Worm (Caenorhabditis elegans) whole organism, early embryonic: ENCODE measurements around the gene fbxc-42.

Source experiments
- B0310.2 ChIP-seq: sonication (generic microtip); optimal IDR thresholded peaks from 2 replicates; lab custom pipeline; 2016; ENCODE audit warnings: mild to moderate bottlenecking, missing genetic modification characterization, missing compliant biosample characterization
- F13C5.2 ChIP-seq: sonication (generic microtip); optimal IDR thresholded peaks from 2 replicates; lab custom pipeline; 2017; ENCODE audit warnings: mild to moderate bottlenecking, missing genetic modification characterization, inconsistent platforms, missing compliant biosample characterization
- aly-1 ChIP-seq: sonication (generic microtip); optimal IDR thresholded peaks from 2 replicates; lab custom pipeline; 2016; ENCODE audit warnings: missing genetic modification characterization, missing compliant biosample characterization
- ama-1 ChIP-seq: fragments of 150-350 bp; optimal IDR thresholded peaks from 2 replicates; lab custom pipeline; 2014
- ceh-13 ChIP-seq: fragments of 200-800 bp; sonication (Bioruptor generic); optimal IDR thresholded peaks from 2 replicates; lab custom pipeline; 2018; ENCODE audit warnings: mild to moderate bottlenecking, missing genetic modification characterization, missing compliant biosample characterization
- ceh-36 ChIP-seq: sonication (generic microtip); optimal IDR thresholded peaks from 2 replicates; lab custom pipeline; 2016; ENCODE audit warnings: missing genetic modification characterization, inconsistent platforms, missing compliant biosample characterization
- flt-1 ChIP-seq: fragments of 200-800 bp; sonication (Bioruptor generic); IDR thresholded peaks from 2 replicates; pipeline ENCODE4 v1.3.6; 2022; ENCODE audit warnings: missing genetic modification characterization, missing compliant biosample characterization
- hmbx-1 ChIP-seq: sonication (generic microtip); optimal IDR thresholded peaks from 2 replicates; lab custom pipeline; 2016; ENCODE audit warnings: mild to moderate bottlenecking, missing genetic modification characterization, missing compliant biosample characterization
- hmg-4 ChIP-seq: fragments of 200-800 bp; sonication (Bioruptor generic); optimal IDR thresholded peaks from 2 replicates; lab custom pipeline; 2018; ENCODE audit warnings: mild to moderate bottlenecking, missing genetic modification characterization, missing compliant biosample characterization
- hnd-1 ChIP-seq: sonication (generic microtip); optimal IDR thresholded peaks from 2 replicates; lab custom pipeline; 2016; ENCODE audit warnings: missing genetic modification characterization, missing compliant biosample characterization
- pes-1 ChIP-seq: fragments of 200-800 bp; sonication (Bioruptor generic); IDR thresholded peaks from 2 replicates; pipeline ENCODE4 v1.3.6; 2022; ENCODE audit warnings: missing genetic modification reagents, missing genetic modification characterization, missing compliant biosample characterization
- scrt-1 ChIP-seq: fragments of 200-800 bp; sonication (Bioruptor generic); IDR thresholded peaks from 2 replicates; pipeline ENCODE4 v1.3.6; 2022; ENCODE audit warnings: missing genetic modification characterization, missing compliant biosample characterization
- sea-1 ChIP-seq: fragments of 200-800 bp; sonication (Bioruptor generic); conservative IDR thresholded peaks from 2 replicates; pipeline ENCODE4 v1.3.6; 2022; ENCODE audit warnings: missing genetic modification characterization, missing compliant biosample characterization
- tbx-11 ChIP-seq: fragments of 200-800 bp; sonication (Bioruptor generic); IDR thresholded peaks from 2 replicates; pipeline ENCODE4 v1.3.6; 2022; ENCODE audit warnings: missing genetic modification characterization, missing compliant biosample characterization
- tbx-37 ChIP-seq: fragments of 200-800 bp; sonication (Bioruptor generic); conservative IDR thresholded peaks from 2 replicates; pipeline ENCODE4 v1.3.6; 2022; ENCODE audit warnings: missing genetic modification reagents, missing genetic modification characterization, missing compliant biosample characterization
- tra-4 ChIP-seq: sonication (generic microtip); optimal IDR thresholded peaks from 2 replicates; lab custom pipeline; 2017; ENCODE audit warnings: missing genetic modification characterization, missing compliant biosample characterization

Gene fbxc-42

ce11 chrII:1040464-1040863 is 49.1 kb downstream of the fbxc-42 start, which contains the start of gene fbxb-39:
TSS of gene fbxb-39 (minus strand) at chrII:1040564.
- TF ChIP-seq pes-1 (GFP tag; lab: Robert Waterston, UW) (no peak), aly-1 (no peak), ama-1 (no peak), flt-1 (GFP tag; lab: Robert Waterston, UW) (no peak), ceh-36 (no peak), sea-1 (GFP tag; lab: Robert Waterston, UW) (no peak), hmbx-1 (tag; lab: Kevin White, UChicago) (no peak), B0310.2 (tag; lab: Kevin White, UChicago) (no peak), tbx-11 (GFP tag; lab: Robert Waterston, UW) (no peak), hmg-4 (GFP tag; lab: Kevin White, UChicago) (no peak), ceh-13 (GFP tag; lab: Kevin White, UChicago) (no peak), hnd-1 (tag; lab: Kevin White, UChicago) (no peak), F13C5.2 (tag; lab: Kevin White, UChicago) (no peak)

ce11 chrII:1042227-1042626 is 50.8 kb downstream of the fbxc-42 start, which contains the start of gene fbxb-41:
TSS of gene fbxb-41 (minus strand) at chrII:1042327.
- TF ChIP-seq tra-4 (tag; lab: Kevin White, UChicago), result no peak
- TF ChIP-seq flt-1 (GFP tag; lab: Robert Waterston, UW), result no peak
- TF ChIP-seq aly-1, result no peak
- TF ChIP-seq hnd-1 (tag; lab: Kevin White, UChicago), result no peak
- no peak for TF ChIP-seq sea-1 (GFP tag; lab: Robert Waterston, UW)
- no peak for TF ChIP-seq pes-1 (GFP tag; lab: Robert Waterston, UW)
- TF ChIP-seq ceh-13 (GFP tag; lab: Kevin White, UChicago), result no peak
- no peak for TF ChIP-seq scrt-1 (GFP tag; lab: Robert Waterston, UW)
- TF ChIP-seq ama-1, result no peak
- TF ChIP-seq hmg-4 (GFP tag; lab: Kevin White, UChicago), result no peak
- no peak for TF ChIP-seq tbx-37
- TF ChIP-seq B0310.2 (tag; lab: Kevin White, UChicago), result no peak
- no peak for TF ChIP-seq F13C5.2 (tag; lab: Kevin White, UChicago)
- no peak for TF ChIP-seq tbx-11 (GFP tag; lab: Robert Waterston, UW)
- TF ChIP-seq hmbx-1 (tag; lab: Kevin White, UChicago), result no peak
